Worm (Caenorhabditis elegans) whole organism, L4 larva: Measurements from ENCODE around the gene toh-1.

Experiments used
- F49E8.2 ChIP-seq: sonication (generic microtip); optimal IDR thresholded peaks from 2 replicates; lab custom pipeline; 2016; ENCODE audit warnings: missing compliant biosample characterization, mild to moderate bottlenecking, missing genetic modification characterization, borderline replicate concordance
- Y105C5A.15 ChIP-seq: fragments of 200-800 bp; sonication (Bioruptor generic); IDR thresholded peaks from 2 replicates; pipeline ENCODE4 v1.3.6; 2022; ENCODE audit warnings: missing genetic modification characterization, missing compliant biosample characterization
- aha-1 ChIP-seq: fragments of 150-350 bp; peaks from one replicate; lab custom pipeline; 2014; ENCODE audit warnings: missing biosample characterization, missing genetic modification characterization
- aly-2 ChIP-seq: sonication (generic microtip); optimal IDR thresholded peaks from 2 replicates; lab custom pipeline; 2018; ENCODE audit warnings: missing biosample characterization, missing genetic modification characterization
- arid-1 ChIP-seq: fragments of 200-800 bp; sonication (Bioruptor generic); conservative IDR thresholded peaks from 2 replicates; pipeline ENCODE4 v1.3.6; 2022; ENCODE audit warnings: missing genetic modification reagents, missing genetic modification characterization, missing compliant biosample characterization
- attf-4 ChIP-seq: sonication (generic microtip); optimal IDR thresholded peaks from 3 replicates; lab custom pipeline; 2017; ENCODE audit warnings: missing biosample characterization, missing genetic modification characterization
- ceh-28 ChIP-seq: fragments of 150-350 bp; optimal IDR thresholded peaks from 2 replicates; lab custom pipeline; 2014; ENCODE audit warnings: missing biosample characterization, missing genetic modification reagents, missing genetic modification characterization
- ceh-44 ChIP-seq: fragments of 200-800 bp; sonication (Bioruptor generic); IDR thresholded peaks from 2 replicates; pipeline ENCODE4 v1.3.6; 2022; ENCODE audit warnings: missing genetic modification reagents, missing genetic modification characterization, missing compliant biosample characterization
- ceh-82 ChIP-seq: sonication (generic microtip); optimal IDR thresholded peaks from 2 replicates; lab custom pipeline; 2017; ENCODE audit warnings: missing biosample characterization, missing genetic modification characterization
- ces-1 ChIP-seq: fragments of 150-350 bp; sonication (generic microtip); optimal IDR thresholded peaks from 4 replicates; lab custom pipeline; 2014; ENCODE audit warnings: missing biosample characterization, missing genetic modification reagents, missing genetic modification characterization
- daf-16 ChIP-seq, 3 experiments: sonication (generic microtip); optimal IDR thresholded peaks; 2 replicates each; lab custom pipeline; 2016 to 2017; ENCODE audit warnings: missing genetic modification characterization in 3 of 3, missing genetic modification reagents in 3 of 3, mild to moderate bottlenecking in 2 of 3, missing compliant biosample characterization in 2 of 3, missing biosample characterization in 1 of 3, moderate library complexity in 1 of 3
- daf-8 ChIP-seq: fragments of 200-800 bp; sonication (Bioruptor generic); IDR thresholded peaks from 2 replicates; pipeline ENCODE4 v1.3.6; 2022; ENCODE audit warnings: missing genetic modification characterization, missing compliant biosample characterization
- dmd-6 ChIP-seq: fragments of 200-800 bp; sonication (Bioruptor generic); IDR thresholded peaks from 2 replicates; pipeline ENCODE4 v1.3.6; 2022; ENCODE audit warnings: missing genetic modification reagents, missing genetic modification characterization, missing compliant biosample characterization
- dpl-1 ChIP-seq: fragments of 150-350 bp; optimal IDR thresholded peaks from 2 replicates; lab custom pipeline; 2014; ENCODE audit warnings: missing biosample characterization, missing genetic modification reagents, missing genetic modification characterization
- duxl-1 ChIP-seq: sonication (generic microtip); optimal IDR thresholded peaks from 2 replicates; lab custom pipeline; 2016; ENCODE audit warnings: mild to moderate bottlenecking, missing genetic modification characterization, moderate library complexity, missing compliant biosample characterization; ENCODE audit not compliant: poor library complexity
- dve-1 ChIP-seq: sonication (generic microtip); optimal IDR thresholded peaks from 2 replicates; lab custom pipeline; 2017; ENCODE audit warnings: antibody characterized with exemption, mild to moderate bottlenecking, missing genetic modification characterization, missing compliant biosample characterization; ENCODE audit not compliant: insufficient read depth
- egl-27 ChIP-seq: sonication (generic microtip); optimal IDR thresholded peaks from 3 replicates; lab custom pipeline; 2017; ENCODE audit warnings: missing biosample characterization, missing genetic modification reagents, missing genetic modification characterization
- fos-1 ChIP-seq: fragments of 150-350 bp; optimal IDR thresholded peaks from 2 replicates; lab custom pipeline; 2014; ENCODE audit warnings: missing biosample characterization, missing genetic modification characterization
- hmg-1.1 ChIP-seq: fragments of 200-800 bp; sonication (Bioruptor generic); IDR thresholded peaks from 2 replicates; pipeline ENCODE4 v1.3.6; 2022; ENCODE audit warnings: missing genetic modification reagents, missing genetic modification characterization, missing compliant biosample characterization
- jun-1 ChIP-seq: fragments of 150-350 bp; optimal IDR thresholded peaks from 2 replicates; lab custom pipeline; 2014; ENCODE audit warnings: missing biosample characterization, missing genetic modification reagents, missing genetic modification characterization
- lim-7 ChIP-seq: fragments of 200-800 bp; sonication (Bioruptor generic); IDR thresholded peaks from 2 replicates; pipeline ENCODE4 v1.3.6; 2022; ENCODE audit warnings: missing genetic modification characterization, missing compliant biosample characterization
- lin-1 ChIP-seq: fragments of 200-800 bp; sonication (Bioruptor generic); IDR thresholded peaks from 2 replicates; pipeline ENCODE4 v1.3.6; 2022; ENCODE audit warnings: missing genetic modification reagents, missing genetic modification characterization, missing compliant biosample characterization
- lin-29 ChIP-seq: fragments of 200-800 bp; sonication (Bioruptor generic); IDR thresholded peaks from 2 replicates; pipeline ENCODE4 v1.3.6; 2022; ENCODE audit warnings: missing genetic modification reagents, missing genetic modification characterization, missing compliant biosample characterization
- lin-38 ChIP-seq: fragments of 200-800 bp; sonication (Bioruptor generic); IDR thresholded peaks from 2 replicates; pipeline ENCODE4 v1.3.6; 2022; ENCODE audit warnings: missing genetic modification reagents, missing genetic modification characterization, missing compliant biosample characterization
- lin-39 ChIP-seq: fragments of 150-350 bp; optimal IDR thresholded peaks from 2 replicates; lab custom pipeline; 2014; ENCODE audit warnings: missing biosample characterization, missing genetic modification reagents, missing genetic modification characterization
- lsy-2 ChIP-seq, 2 experiments: fragments of 150-350 bp in 1 of 2; sonication (generic microtip) in 1 of 2; optimal IDR thresholded peaks; 2 replicates each; lab custom pipeline; 2014 to 2017; ENCODE audit warnings: missing biosample characterization in 2 of 2, missing genetic modification characterization in 2 of 2
- mdt-29 ChIP-seq: fragments of 200-800 bp; sonication (Bioruptor generic); IDR thresholded peaks from 2 replicates; pipeline ENCODE4 v1.3.6; 2022; ENCODE audit warnings: missing genetic modification reagents, missing genetic modification characterization, missing compliant biosample characterization
- mep-1 ChIP-seq: fragments of 150-350 bp; sonication (generic microtip); optimal IDR thresholded peaks from 3 replicates; lab custom pipeline; 2014; ENCODE audit warnings: missing biosample characterization, missing genetic modification characterization
- mxl-3 ChIP-seq: fragments of 200-800 bp; sonication (Bioruptor generic); optimal IDR thresholded peaks from 2 replicates; lab custom pipeline; 2018; ENCODE audit warnings: mild to moderate bottlenecking, missing genetic modification characterization, missing compliant biosample characterization
- nhr-10 ChIP-seq: fragments of 150-350 bp; optimal IDR thresholded peaks from 2 replicates; lab custom pipeline; 2014; ENCODE audit warnings: missing biosample characterization, missing genetic modification characterization
- nhr-48 ChIP-seq: sonication (generic microtip); optimal IDR thresholded peaks from 2 replicates; lab custom pipeline; 2016; ENCODE audit warnings: mild to moderate bottlenecking, missing genetic modification characterization, missing compliant biosample characterization
- nhr-77 ChIP-seq: fragments of 150-350 bp; optimal IDR thresholded peaks from 2 replicates; lab custom pipeline; 2014; ENCODE audit warnings: missing biosample characterization, missing genetic modification characterization
- pqm-1 ChIP-seq: sonication (generic microtip); optimal IDR thresholded peaks from 2 replicates; lab custom pipeline; 2017; ENCODE audit warnings: missing biosample characterization, missing genetic modification characterization
- saeg-2 ChIP-seq: fragments of 200-800 bp; sonication (Bioruptor generic); IDR thresholded peaks from 2 replicates; pipeline ENCODE4 v1.3.6; 2022; ENCODE audit warnings: missing genetic modification reagents, missing genetic modification characterization, missing compliant biosample characterization
- set-16 ChIP-seq: fragments of 200-800 bp; sonication (Bioruptor generic); IDR thresholded peaks from 2 replicates; pipeline ENCODE4 v1.3.6; 2022; ENCODE audit warnings: missing genetic modification reagents, missing genetic modification characterization, missing compliant biosample characterization
- skn-1 ChIP-seq: fragments of 150-350 bp; optimal IDR thresholded peaks from 2 replicates; lab custom pipeline; 2014; ENCODE audit warnings: missing biosample characterization, missing genetic modification characterization
- snpc-4 ChIP-seq: fragments of 150-350 bp; optimal IDR thresholded peaks from 2 replicates; lab custom pipeline; 2014; ENCODE audit warnings: missing biosample characterization, missing genetic modification characterization
- spr-1 ChIP-seq: sonication (generic microtip); optimal IDR thresholded peaks from 2 replicates; lab custom pipeline; 2016; ENCODE audit warnings: mild to moderate bottlenecking, missing genetic modification characterization, missing compliant biosample characterization
- spr-3 ChIP-seq: fragments of 200-800 bp; sonication (Bioruptor generic); optimal IDR thresholded peaks from 2 replicates; lab custom pipeline; 2018; ENCODE audit warnings: mild to moderate bottlenecking, missing genetic modification characterization, missing compliant biosample characterization
- unc-130 ChIP-seq: sonication (generic microtip); optimal IDR thresholded peaks from 2 replicates; lab custom pipeline; 2016; ENCODE audit warnings: missing genetic modification reagents, missing genetic modification characterization, missing compliant biosample characterization
- unc-39 ChIP-seq: sonication (generic microtip); optimal IDR thresholded peaks from 2 replicates; lab custom pipeline; 2017; ENCODE audit warnings: missing biosample characterization, missing genetic modification characterization
- zfp-2 ChIP-seq: sonication (generic microtip); optimal IDR thresholded peaks from 2 replicates; lab custom pipeline; 2016; ENCODE audit warnings: mild to moderate bottlenecking, missing genetic modification characterization, missing compliant biosample characterization
- ztf-7 ChIP-seq: fragments of 150-350 bp; optimal IDR thresholded peaks from 2 replicates; lab custom pipeline; 2014; ENCODE audit warnings: missing biosample characterization, missing genetic modification characterization

The toh-1 gene

ce11 chrIII:3770370-3770769, 38.5 kb downstream of the toh-1 start:
- TF ChIP-seq set-16 (GFP tag; lab: Robert Waterston, UW) = peak; percentile 42
- TF ChIP-seq, all 104 proteins: peak for 1; not testable (repeated sequence) for 103

ce11 chrIII:3768200-3768599, 40.6 kb downstream of the toh-1 start, which contains the start of gene gmeb-3:
TSS of gene gmeb-3 (plus strand) at chrIII:3768500.
- no peak for TF ChIP-seq unc-39 (tag; lab: Kevin White, UChicago)
- TF ChIP-seq ceh-44 (GFP tag; lab: Robert Waterston, UW) = no peak

- TF ChIP-seq duxl-1 (no peak), aha-1 (tag; lab: Kevin White, UChicago) (peak; percentile 10)
Observed at ce11 chrIII:3765460-3765859, 43.4 kb downstream of the toh-1 start, which contains the start of gene C44F1.1. TSS of gene C44F1.1 (minus strand) at chrIII:3765560.

ce11 chrIII:3764584-3764983, 44.2 kb downstream of the toh-1 start:
- TF ChIP-seq daf-8 (GFP tag; lab: Robert Waterston, UW) = no peak
- TF ChIP-seq daf-16 (GFP tag; optimal IDR thresholded peaks at IDR 0.05; lab: Kevin White, UChicago) = no peak
- TF ChIP-seq daf-16 (tag; optimal IDR thresholded peaks at IDR 0.05; lab: Kevin White, UChicago) = peak; percentile 10
- TF ChIP-seq mdt-29 (GFP tag; lab: Robert Waterston, UW) = no peak
- no peak for TF ChIP-seq snpc-4
- no peak for TF ChIP-seq ceh-28 (tag; lab: Kevin White, UChicago)
- no peak for TF ChIP-seq unc-130 (GFP tag; lab: Kevin White, UChicago)
- no peak for TF ChIP-seq zfp-2 (tag; lab: Kevin White, UChicago)
- TF ChIP-seq arid-1 (GFP tag; lab: Robert Waterston, UW) = no peak
- TF ChIP-seq nhr-77 (tag; lab: Kevin White, UChicago) = no peak
- TF ChIP-seq Y105C5A.15 (GFP tag; lab: Robert Waterston, UW) = no peak
- TF ChIP-seq dve-1 = peak; percentile 40
- TF ChIP-seq egl-27 (tag; lab: Kevin White, UChicago) = no peak
- TF ChIP-seq, all 104 proteins: peak for 2

- TF ChIP-seq lim-7 = no peak
- no peak for TF ChIP-seq lin-29 (GFP tag; lab: Robert Waterston, UW)
- TF ChIP-seq daf-16 (GFP tag; optimal IDR thresholded peaks at IDR 0.05; lab: Kevin White, UChicago) = no peak
- peak; percentile 9 for TF ChIP-seq daf-16 (tag; optimal IDR thresholded peaks at IDR 0.05; lab: Kevin White, UChicago)
- peak; percentile 77 for TF ChIP-seq pqm-1 (tag; lab: Kevin White, UChicago)
- TF ChIP-seq nhr-77 (tag; lab: Kevin White, UChicago) = peak; percentile 43
- TF ChIP-seq unc-130 (GFP tag; lab: Kevin White, UChicago) = no peak
- TF ChIP-seq lin-38 (GFP tag; lab: Robert Waterston, UW) = no peak
- TF ChIP-seq arid-1 (GFP tag; lab: Robert Waterston, UW) = no peak
- peak; percentile 63 for TF ChIP-seq dmd-6 (GFP tag; lab: Robert Waterston, UW)
- TF ChIP-seq jun-1 (tag; lab: Kevin White, UChicago) = no peak
- TF ChIP-seq spr-3 = no peak
- no peak for TF ChIP-seq mep-1 (tag; lab: Kevin White, UChicago)
- no peak for TF ChIP-seq saeg-2 (GFP tag; lab: Robert Waterston, UW)
- no peak for TF ChIP-seq nhr-10
- TF ChIP-seq attf-4 (tag; lab: Kevin White, UChicago) = no peak
- TF ChIP-seq F49E8.2 = no peak
- TF ChIP-seq fos-1 (tag; lab: Kevin White, UChicago) = no peak
- no peak for TF ChIP-seq ces-1 (GFP tag; lab: Kevin White, UChicago)
- peak; percentile 15 for TF ChIP-seq mxl-3
- TF ChIP-seq aly-2 (tag; lab: Kevin White, UChicago) = no peak
- TF ChIP-seq skn-1 (tag; lab: Kevin White, UChicago) = no peak
- no peak for TF ChIP-seq lin-1
- no peak for TF ChIP-seq spr-1 (tag; lab: Kevin White, UChicago)
- TF ChIP-seq dve-1 = no peak
- no peak for TF ChIP-seq ztf-7 (tag; lab: Kevin White, UChicago)
- TF ChIP-seq hmg-1.1 = no peak
- TF ChIP-seq ceh-82 = no peak
- TF ChIP-seq lsy-2 (tag; optimal IDR thresholded peaks at IDR 0.05; lab: Kevin White, UChicago) = no peak
- no peak for TF ChIP-seq aha-1 (tag; lab: Kevin White, UChicago)
- TF ChIP-seq nhr-48 (tag; lab: Kevin White, UChicago) = no peak
- no peak for TF ChIP-seq dpl-1 (GFP tag; lab: Kevin White, UChicago)
- no peak for TF ChIP-seq lin-39 (tag; lab: Kevin White, UChicago)
- no peak for TF ChIP-seq duxl-1
Observed at ce11 chrIII:3764043-3764442, 44.8 kb downstream of the toh-1 start.
